Worm (Caenorhabditis elegans) whole organism, L1 larva: Measurements from ENCODE around the gene mlc-2.

ENCODE experiments used
- ceh-82 ChIP-seq, 3 experiments: fragments of 150-350 bp in 1 of 3; sonication (generic microtip) in 2 of 3; optimal IDR thresholded peaks; 2 replicates each; lab custom pipeline; 2014 to 2017; ENCODE audit warnings: missing biosample characterization in 3 of 3, missing genetic modification characterization in 3 of 3
- efl-1 ChIP-seq, 4 experiments: fragments of 150-350 bp; optimal IDR thresholded peaks in 3 of 4; peaks in 1 of 4; 1 replicate in 1 of 4; 2 replicates in 3 of 4; lab custom pipeline; 2014; ENCODE audit warnings: missing biosample characterization in 2 of 4, missing genetic modification characterization in 2 of 4, missing genetic modification reagents in 2 of 4
- efl-3 ChIP-seq: fragments of 200-800 bp; sonication (Bioruptor generic); optimal IDR thresholded peaks from 2 replicates; lab custom pipeline; 2018; ENCODE audit warnings: mild to moderate bottlenecking, missing genetic modification characterization, missing compliant biosample characterization
- elt-2 ChIP-seq: sonication (generic microtip); optimal IDR thresholded peaks from 2 replicates; lab custom pipeline; 2016; ENCODE audit warnings: missing genetic modification characterization, mild to moderate bottlenecking, inconsistent platforms, missing compliant biosample characterization, missing genetic modification reagents
- fkh-10 ChIP-seq: sonication (generic microtip); optimal IDR thresholded peaks from 2 replicates; lab custom pipeline; 2017; ENCODE audit warnings: missing biosample characterization, missing genetic modification reagents, missing genetic modification characterization
- lin-15B ChIP-seq: fragments of 150-350 bp; sonication (generic microtip); optimal IDR thresholded peaks from 3 replicates; lab custom pipeline; 2014; ENCODE audit warnings: missing biosample characterization, missing genetic modification characterization
- mdl-1 ChIP-seq, 2 experiments: fragments of 150-350 bp; optimal IDR thresholded peaks; 2 replicates each; lab custom pipeline; 2014 to 2017; ENCODE audit warnings: missing biosample characterization in 2 of 2, missing genetic modification characterization in 2 of 2, inconsistent platforms in 1 of 2
- pag-3 ChIP-seq: sonication (generic microtip); optimal IDR thresholded peaks from 2 replicates; lab custom pipeline; 2017; ENCODE audit warnings: missing genetic modification characterization, mild to moderate bottlenecking, missing compliant biosample characterization, antibody characterized with exemption, borderline replicate concordance; ENCODE audit not compliant: insufficient read depth
- pqm-1 ChIP-seq: sonication (generic microtip); optimal IDR thresholded peaks from 3 replicates; lab custom pipeline; 2017; ENCODE audit warnings: missing biosample characterization, missing genetic modification characterization
- skn-1 ChIP-seq: fragments of 150-350 bp; optimal IDR thresholded peaks from 2 replicates; lab custom pipeline; 2014; ENCODE audit warnings: missing biosample characterization, missing genetic modification characterization
- tbx-2 ChIP-seq: sonication (generic microtip); optimal IDR thresholded peaks from 2 replicates; lab custom pipeline; 2016; ENCODE audit warnings: missing genetic modification characterization, missing compliant biosample characterization
- unc-98 ChIP-seq: fragments of 200-800 bp; sonication (Bioruptor generic); IDR thresholded peaks from 2 replicates; pipeline ENCODE4 v1.3.6; 2022; ENCODE audit warnings: missing genetic modification characterization, missing compliant biosample characterization
- ztf-11 ChIP-seq, 2 experiments: sonication (generic microtip); optimal IDR thresholded peaks; 2 replicates each; lab custom pipeline; 2016 to 2017; ENCODE audit warnings: missing genetic modification characterization in 2 of 2, missing biosample characterization in 1 of 2, missing compliant biosample characterization in 1 of 2

- TF ChIP-seq efl-3 (GFP tag; lab: Kevin White, UChicago) (no peak), tbx-2 (tag; lab: Kevin White, UChicago) (no peak), fkh-10 (GFP tag; lab: Kevin White, UChicago) (no peak), ztf-11 (tag; optimal IDR thresholded peaks at IDR 0.05; lab: Kevin White, UChicago) (no peak), efl-1 (optimal IDR thresholded peaks at IDR 0.05; lab: Kevin White, UChicago) (no peak), efl-1 (GFP tag; optimal IDR thresholded peaks at IDR 0.05 in 1 of 2; lab: Kevin White, UChicago) (peak in 1 of 2 experiments; percentile 68), elt-2 (tag; lab: Kevin White, UChicago) (no peak), unc-98 (no peak), pag-3 (tag; lab: Kevin White, UChicago) (no peak), ceh-82 (tag; optimal IDR thresholded peaks at IDR 0.05; lab: Kevin White, UChicago) (no peak), pqm-1 (tag; lab: Kevin White, UChicago) (no peak), skn-1 (no peak), lin-15B (tag; lab: Kevin White, UChicago) (no peak), mdl-1 (tag; optimal IDR thresholded peaks at IDR 0.05; lab: Kevin White, UChicago) (no peak)
These were observed 38.8 kb downstream of the mlc-2 start for ce11 chrX:17417505-17418004.
